Fruit fly (Drosophila melanogaster) whole organism, embryonic: Measurements from ENCODE around the gene Mad.

Experiments used
- CG6765 ChIP-seq: fragments of 200-800 bp; sonication (Bioruptor generic); optimal IDR thresholded peaks from 3 replicates; lab custom pipeline; 2017; ENCODE audit warnings: missing biosample characterization, mild to moderate bottlenecking, missing genetic modification characterization
- Deaf1 ChIP-seq: fragments of 200-800 bp; optimal IDR thresholded peaks from 3 replicates; lab custom pipeline; 2019; ENCODE audit warnings: missing biosample characterization, mild to moderate bottlenecking, missing genetic modification characterization, moderate library complexity
- Nf-YA ChIP-seq: fragments of 200-800 bp; sonication (Bioruptor generic); IDR thresholded peaks from 2 replicates; pipeline ENCODE4 v1.3.6; 2022; ENCODE audit warnings: missing biosample characterization, missing genetic modification characterization
- dan ChIP-seq: fragments of 200-800 bp; sonication (Bioruptor generic); IDR thresholded peaks from 2 replicates; pipeline ENCODE4 v1.3.6; 2022; ENCODE audit warnings: missing biosample characterization, missing genetic modification characterization
- gsb ChIP-seq: fragments of 200-800 bp; sonication (Bioruptor generic); IDR thresholded peaks from 2 replicates; pipeline ENCODE4 v1.3.6; 2022; ENCODE audit warnings: missing biosample characterization, missing genetic modification characterization

dm6 chr2L:3114887-3115286 lies 44.6 kb downstream of the Mad start:
- TF ChIP-seq gsb (GFP tag; lab: Robert Waterston, UW) (no peak), Deaf1 (tag; lab: Kevin White, UChicago) (no peak), CG6765 (GFP tag; lab: Kevin White, UChicago) (no peak), dan (GFP tag; lab: Robert Waterston, UW) (no peak), Nf-YA (GFP tag; lab: Robert Waterston, UW) (no peak)
